Fruit fly (Drosophila melanogaster): ENCODE results near the gene CG14839.

The CG14839 gene

DNA sequence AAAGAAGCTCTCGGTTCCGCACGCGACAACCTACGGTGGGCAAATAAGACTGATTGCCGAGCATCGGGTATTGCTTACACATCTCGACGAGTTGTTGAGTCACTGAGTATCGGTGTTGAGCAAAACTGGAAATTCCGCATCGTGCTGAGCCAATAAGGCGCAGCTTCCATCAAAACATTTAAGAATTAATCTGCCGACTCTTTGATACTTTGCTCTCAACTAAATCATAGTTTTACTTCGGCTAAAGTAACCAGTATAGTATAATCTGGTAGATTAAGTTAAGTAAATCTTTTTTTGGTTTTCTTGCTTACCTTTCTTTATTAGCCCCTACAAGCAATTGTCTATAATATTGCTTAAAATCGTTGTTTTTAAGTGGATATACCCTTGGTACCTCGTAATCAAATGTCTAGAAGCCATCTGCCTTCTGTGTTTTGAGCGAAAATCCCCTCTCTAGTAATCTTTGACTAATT is 38.0 kb upstream of the CG14839 start, which contains the start of gene Sp212:
Gene Sp212, minus strand, starts transcription at position 51 of the 470 bp plus-strand sequence.
- TF ChIP-seq CG6854 (GFP tag; optimal IDR thresholded peaks at IDR 0.05) (no peak), pdm3 (GFP tag; optimal IDR thresholded peaks at IDR 0.05) (no peak), cyc (GFP tag; optimal IDR thresholded peaks at IDR 0.05) (no peak), Hr38 (GFP tag; optimal IDR thresholded peaks at IDR 0.05) (no peak), CG3032 (tag; optimal IDR thresholded peaks at IDR 0.05) (no peak), vri (GFP tag; optimal IDR thresholded peaks at IDR 0.05) (no peak), CG8119 (GFP tag; IDR thresholded peaks at IDR 0.05) (no peak), lz (GFP tag; optimal IDR thresholded peaks at IDR 0.05) (no peak), CG6163 (GFP tag; IDR thresholded peaks at IDR 0.05) (no peak), Gug (GFP tag; IDR thresholded peaks at IDR 0.05) (no peak), Lpt (GFP tag; optimal IDR thresholded peaks at IDR 0.05) (no peak), fd59A (GFP tag; optimal IDR thresholded peaks at IDR 0.05) (no peak), OdsH (GFP tag; optimal IDR thresholded peaks at IDR 0.05) (no peak), Sox15 (GFP tag; optimal IDR thresholded peaks at IDR 0.05) (no peak), ss (GFP tag; optimal IDR thresholded peaks at IDR 0.05) (no peak), CG8319 (GFP tag; optimal IDR thresholded peaks at IDR 0.05) (no peak), CG9139 (GFP tag; optimal IDR thresholded peaks at IDR 0.05) (no peak), CG16779 (tag; optimal IDR thresholded peaks at IDR 0.05) (no peak), CG34406 (GFP tag; optimal IDR thresholded peaks at IDR 0.05) (no peak), Hr4 (GFP tag; optimal IDR thresholded peaks at IDR 0.05) (peak; percentile 10), CG4318 (GFP tag; optimal IDR thresholded peaks at IDR 0.05) (no peak), Eip93F (GFP tag; optimal IDR thresholded peaks at IDR 0.05) (no peak), CG1621 (tag; optimal IDR thresholded peaks at IDR 0.05) (no peak), Eip75B (GFP tag; optimal IDR thresholded peaks at IDR 0.05) (no peak), Sox14 (GFP tag; optimal IDR thresholded peaks at IDR 0.05) (peak; percentile 14), Eip78C (GFP tag) (peak; percentile 64), CG6792 (GFP tag; optimal IDR thresholded peaks at IDR 0.05) (no peak), CG32006 (GFP tag; optimal IDR thresholded peaks at IDR 0.05) (peak; percentile 21), salr (GFP tag; optimal IDR thresholded peaks at IDR 0.05) (no peak), dac (GFP tag; optimal IDR thresholded peaks at IDR 0.05) (no peak), acj6 (GFP tag; optimal IDR thresholded peaks at IDR 0.05) (no peak), Ets96B (tag; optimal IDR thresholded peaks at IDR 0.05) (no peak), CG15336 (GFP tag; IDR thresholded peaks at IDR 0.05) (no peak), CG11902 (GFP tag; optimal IDR thresholded peaks at IDR 0.05) (no peak), topi (GFP tag; optimal IDR thresholded peaks at IDR 0.05) (no peak), Blimp-1 (GFP tag; optimal IDR thresholded peaks at IDR 0.05) (no peak), Hr39 (GFP tag; optimal IDR thresholded peaks at IDR 0.05) (no peak), CG10669 (GFP tag; optimal IDR thresholded peaks at IDR 0.05) (peak; percentile 19), spab (GFP tag; optimal IDR thresholded peaks at IDR 0.05) (no peak), fd85E (GFP tag; optimal IDR thresholded peaks at IDR 0.05) (no peak), CG8632 (GFP tag; optimal IDR thresholded peaks at IDR 0.05) (no peak), eg (GFP tag; IDR thresholded peaks at IDR 0.05) (0 out of 3 replicates have a peak, but pooled peaks have one; percentile 27), Ets21C (GFP tag; optimal IDR thresholded peaks at IDR 0.05) (no peak), dsx (GFP tag; optimal IDR thresholded peaks at IDR 0.05; ENCODE audit: poor library complexity, severe bottlenecking) (no peak), Sox102F (GFP tag; optimal IDR thresholded peaks at IDR 0.05) (no peak), CG11294 (GFP tag; IDR thresholded peaks at IDR 0.05) (no peak), CG31627 (GFP tag; optimal IDR thresholded peaks at IDR 0.05) (no peak), net (GFP tag; optimal IDR thresholded peaks at IDR 0.05) (no peak), svp (GFP tag) (no peak), fkh (GFP tag; optimal IDR thresholded peaks at IDR 0.05) (no peak), esn (GFP tag; optimal IDR thresholded peaks at IDR 0.05) (no peak), CG7368 (GFP tag; optimal IDR thresholded peaks at IDR 0.05) (no peak), achi (GFP tag; optimal IDR thresholded peaks at IDR 0.05) (peak; percentile 5)
